Worm (Caenorhabditis elegans): Measurements from ENCODE around the gene Y66D12A.10.

Y66D12A.10 gene

DNA sequence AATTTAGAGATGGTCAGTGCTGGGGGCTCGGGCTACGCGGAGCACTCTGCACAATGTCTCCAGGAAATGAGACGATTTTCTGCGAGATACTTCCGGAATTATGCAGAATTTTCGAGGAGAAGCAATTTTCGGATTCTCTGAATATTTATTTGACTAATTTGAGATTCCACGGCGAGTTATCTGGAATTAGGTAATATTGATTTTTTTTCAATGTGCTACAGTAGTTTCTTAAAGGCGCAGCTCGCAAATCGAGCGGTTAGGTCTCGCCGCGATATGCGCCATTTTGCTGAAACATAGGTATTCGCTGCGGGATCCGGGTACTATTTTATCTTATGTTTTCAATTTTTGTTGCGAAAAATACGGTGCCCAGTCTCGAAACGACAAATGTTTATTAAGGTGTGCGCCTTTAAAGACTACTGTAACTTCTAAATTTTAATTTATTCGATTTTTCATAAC lies 31.0 kb upstream of the Y66D12A.10 start, which contains the start of gene nrps-1:
Gene nrps-1, plus strand, starts transcription at position 51 of the 456 bp plus-strand sequence.
- peak; percentile 74 for TF ChIP-seq lsl-1 (GFP tag; optimal IDR thresholded peaks at IDR 0.05)
- TF ChIP-seq madf-8 (GFP tag; conservative IDR thresholded peaks at IDR 0.05), result 0 out of 2 replicates have a peak, but pooled peaks have one; percentile 16
- no peak for TF ChIP-seq sdz-38 (tag; optimal IDR thresholded peaks at IDR 0.05)
- 0 out of 2 replicates have a peak, but pooled peaks have one; percentile 15 for TF ChIP-seq ceh-91 (GFP tag; IDR thresholded peaks at IDR 0.05)
- peak; percentile 41; the same call in 1 of the 2 replicates for TF ChIP-seq madf-6 (GFP tag; IDR thresholded peaks at IDR 0.05)
- peak; percentile 29; the same call in 1 of the 2 replicates for TF ChIP-seq dox-1 (GFP tag; IDR thresholded peaks at IDR 0.05)
- TF ChIP-seq F33H1.4 (GFP tag; IDR thresholded peaks at IDR 0.05), result peak; percentile 74
- TF ChIP-seq ztf-28 (GFP tag; IDR thresholded peaks at IDR 0.05), result no peak
- TF ChIP-seq efl-1 (GFP tag; optimal IDR thresholded peaks at IDR 0.05), result no peak
- TF ChIP-seq xnd-1 (tag; optimal IDR thresholded peaks at IDR 0.05), result peak; percentile 53

DNA sequence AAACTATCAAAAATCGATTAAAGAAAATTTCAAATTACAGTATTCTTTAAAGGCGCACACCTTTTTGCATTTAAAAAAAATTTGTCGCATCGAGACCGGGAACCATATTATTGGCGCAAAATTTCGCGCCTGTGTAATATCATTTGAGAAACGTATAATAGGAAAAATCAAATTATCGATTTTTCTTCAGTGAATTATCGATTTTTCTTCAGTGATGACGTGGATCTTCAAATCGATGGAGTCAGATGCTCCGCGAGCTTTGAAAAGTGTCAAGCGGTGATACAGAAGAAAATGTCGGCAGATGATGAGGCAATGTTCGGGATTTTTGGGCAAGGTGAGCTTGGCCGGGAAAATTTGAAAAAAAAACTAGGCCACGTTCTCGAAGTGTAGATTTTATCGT lies 30.2 kb upstream of the Y66D12A.10 start:
- TF ChIP-seq ceh-91 (GFP tag; IDR thresholded peaks at IDR 0.05), result no peak
- no peak for TF ChIP-seq pha-4 (tag; optimal IDR thresholded peaks at IDR 0.05)
- no peak for TF ChIP-seq pbrm-1 (GFP tag; IDR thresholded peaks at IDR 0.05)
- TF ChIP-seq F49E8.2 (tag; optimal IDR thresholded peaks at IDR 0.05; ENCODE audit: insufficient read depth), result no peak
- no peak for TF ChIP-seq ceh-40 (GFP tag; IDR thresholded peaks at IDR 0.05)
- no peak for TF ChIP-seq mcd-1 (GFP tag; IDR thresholded peaks at IDR 0.05)
- no peak for TF ChIP-seq Y95B8A.8 (GFP tag; IDR thresholded peaks at IDR 0.05)
- no peak for TF ChIP-seq rcor-1 (GFP tag; IDR thresholded peaks at IDR 0.05)
- no peak for TF ChIP-seq chd-7 (tag; optimal IDR thresholded peaks at IDR 0.05)
- no peak for TF ChIP-seq F10E7.11 (tag; optimal IDR thresholded peaks at IDR 0.05)
- no peak for TF ChIP-seq lin-35 (GFP tag; optimal IDR thresholded peaks at IDR 0.05)
- no peak for TF ChIP-seq rec-8 (tag; optimal IDR thresholded peaks at IDR 0.05)
- TF ChIP-seq nhr-27 (tag; optimal IDR thresholded peaks at IDR 0.05), result no peak
- TF ChIP-seq madf-8 (GFP tag; conservative IDR thresholded peaks at IDR 0.05), result no peak
- TF ChIP-seq F39B2.1 (GFP tag; IDR thresholded peaks at IDR 0.05), result no peak
- TF ChIP-seq nhr-90 (tag; optimal IDR thresholded peaks at IDR 0.05), result no peak
- TF ChIP-seq dpff-1 (tag; optimal IDR thresholded peaks at IDR 0.05), result no peak
- no peak for TF ChIP-seq B0261.1 (tag; optimal IDR thresholded peaks at IDR 0.05)

DNA sequence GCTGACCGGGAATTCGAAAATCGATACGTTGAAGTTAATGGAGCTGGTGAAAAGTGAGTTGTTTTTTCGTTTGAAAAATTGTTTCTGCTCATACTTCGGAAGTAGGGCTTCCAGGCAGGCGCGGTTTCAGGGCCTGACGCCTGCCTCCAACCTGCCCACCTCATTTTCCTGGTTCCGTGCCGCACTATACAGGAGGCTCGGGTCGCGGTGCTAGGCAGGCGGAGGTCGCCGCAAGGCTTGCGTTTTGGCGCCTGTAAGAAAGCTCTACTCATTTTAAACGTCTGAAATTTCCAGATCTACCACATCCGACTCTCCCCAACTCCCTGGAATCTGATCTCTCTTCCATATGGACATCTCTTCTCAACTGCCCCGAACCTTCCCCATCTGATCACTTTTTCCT lies 20.7 kb upstream of the Y66D12A.10 start:
- TF ChIP-seq zfh-2 (GFP tag; conservative IDR thresholded peaks at IDR 0.05) (peak; percentile 74; the same call in 1 of the 2 replicates), egrh-3 (GFP tag; IDR thresholded peaks at IDR 0.05) (peak; percentile 48; the same call in 1 of the 2 replicates), egl-44 (GFP tag; IDR thresholded peaks at IDR 0.05) (no peak)

DNA sequence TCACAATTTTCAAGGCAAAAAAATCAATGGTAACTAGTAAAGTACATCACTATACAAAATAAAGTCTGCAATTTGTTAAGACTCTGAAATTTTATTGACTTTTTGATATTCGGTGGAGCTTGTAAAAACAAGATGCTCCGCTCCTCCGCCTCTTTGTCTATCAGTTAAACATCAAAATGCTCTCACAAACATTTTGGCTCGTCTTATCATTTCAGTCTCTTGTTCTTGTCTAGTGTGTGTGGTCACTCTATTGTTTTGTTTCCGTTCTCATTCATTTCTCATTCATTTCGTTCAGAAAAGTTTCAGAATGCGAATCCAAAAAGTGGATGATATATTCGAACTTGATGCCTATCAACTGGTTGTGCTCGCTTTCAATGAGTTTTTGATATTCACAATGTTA lies 17.6 kb upstream of the Y66D12A.10 start, which contains the start of gene Y66D12A.13:
Gene Y66D12A.13, plus strand, starts transcription at position 301 of the 400 bp plus-strand sequence.
- no peak for TF ChIP-seq hlh-26 (GFP tag; conservative IDR thresholded peaks at IDR 0.05)
- peak; percentile 29 for TF ChIP-seq nhr-80 (tag; optimal IDR thresholded peaks at IDR 0.05)

DNA sequence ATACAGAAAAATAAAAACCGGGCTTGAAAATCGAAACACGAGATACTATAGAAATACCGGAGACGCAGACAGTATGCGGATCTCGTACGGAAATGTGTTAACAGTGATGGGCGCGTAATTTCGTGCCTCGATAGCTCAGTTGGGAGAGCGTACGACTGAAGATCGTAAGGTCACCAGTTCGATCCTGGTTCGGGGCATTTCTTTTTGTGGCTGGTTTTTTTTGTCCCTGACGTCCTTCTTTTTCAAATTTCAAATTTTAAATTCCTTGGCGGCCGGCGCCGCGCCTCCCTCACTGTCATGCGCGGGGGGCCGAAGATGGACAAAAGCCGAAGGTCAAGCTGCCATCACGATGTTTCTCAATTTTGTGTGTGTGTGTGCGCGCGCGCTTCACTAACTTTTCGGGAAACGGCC lies 11.0 kb upstream of the Y66D12A.10 start:
- TF ChIP-seq hrde-1 (tag; optimal IDR thresholded peaks at IDR 0.05; ENCODE audit: borderline replicate concordance) (no peak), madf-8 (GFP tag; conservative IDR thresholded peaks at IDR 0.05) (0 out of 2 replicates have a peak, but pooled peaks have one; percentile 23), him-1 (tag; optimal IDR thresholded peaks at IDR 0.05) (peak; percentile 82), bed-1 (GFP tag; IDR thresholded peaks at IDR 0.05) (no peak), dpl-1 (GFP tag; optimal IDR thresholded peaks at IDR 0.05) (no peak), hlh-26 (GFP tag; conservative IDR thresholded peaks at IDR 0.05) (no peak), ztf-26 (tag; optimal IDR thresholded peaks at IDR 0.05) (no peak), akir-1 (GFP tag; optimal IDR thresholded peaks at IDR 0.05) (no peak), F49E8.2 (tag; optimal IDR thresholded peaks at IDR 0.05; ENCODE audit: insufficient read depth) (no peak), somi-1 (GFP tag; optimal IDR thresholded peaks at IDR 0.05) (no peak), dpff-1 (tag; optimal IDR thresholded peaks at IDR 0.05) (no peak), mxl-1 (tag; optimal IDR thresholded peaks at IDR 0.05) (peak; percentile 35), ccch-3 (GFP tag; optimal IDR thresholded peaks at IDR 0.05) (no peak), nhr-179 (tag; optimal IDR thresholded peaks at IDR 0.05) (no peak), lin-26 (GFP tag; IDR thresholded peaks at IDR 0.05) (peak; percentile 79; the same call in 1 of the 2 replicates)

Data from whole organism, young adult.